Fruit fly (Drosophila melanogaster): Measurements from ENCODE around the gene CG3491.
"Not testable (repeated sequence)": the region's sequence is repeated elsewhere in the genome, so short reads cannot be mapped to it uniquely, and the experiment has no call there.

The CG3491 gene

DNA sequence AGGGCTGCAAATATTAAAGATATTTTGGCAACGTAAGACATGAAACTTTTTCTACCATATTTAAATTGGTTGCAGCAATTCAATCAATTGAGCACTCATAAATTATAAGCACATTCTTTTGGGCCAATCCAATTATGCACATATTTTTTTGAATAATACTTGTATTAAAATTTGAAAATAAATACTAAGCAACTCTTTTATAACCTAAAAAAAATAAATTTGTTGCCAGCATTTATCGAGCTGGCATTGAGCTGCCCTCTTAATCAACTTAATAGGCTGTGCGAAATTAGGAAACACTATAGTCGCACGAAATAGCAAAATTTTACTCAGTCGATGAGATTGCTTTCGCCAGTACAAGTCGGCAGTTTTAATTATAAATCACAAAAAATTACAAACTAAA, at the start of gene CG3491:
Gene CG3491, plus strand, starts transcription at position 301 of the 400 bp plus-strand sequence.
- TF ChIP-seq insv (optimal IDR thresholded peaks at IDR 0.05) (no peak), ttk (optimal IDR thresholded peaks at IDR 0.05) (no peak), h (optimal IDR thresholded peaks at IDR 0.05) (no peak), Sin3A (optimal IDR thresholded peaks at IDR 0.05) (no peak), psq (optimal IDR thresholded peaks at IDR 0.05) (no peak), Myc (optimal IDR thresholded peaks at IDR 0.05) (no peak)

DNA sequence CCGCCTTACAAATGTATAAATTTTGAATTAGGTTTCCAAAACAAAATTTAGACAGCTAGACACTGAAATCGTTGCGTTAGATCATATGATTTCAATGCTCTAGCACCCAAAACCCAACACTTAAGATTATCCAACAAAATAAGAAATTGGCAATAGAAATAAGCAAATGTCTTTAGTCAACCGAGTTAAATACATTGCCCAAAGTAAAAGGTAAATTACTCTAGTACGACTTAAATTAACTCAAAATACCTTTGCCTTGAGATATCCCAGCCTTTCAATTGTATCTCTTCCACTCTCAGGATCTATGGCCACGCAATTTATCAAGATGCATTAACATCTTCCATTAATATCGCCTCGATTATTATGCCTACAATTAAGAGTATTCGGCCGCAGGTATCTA, 48.2 kb upstream of the CG3491 start, which contains the start of gene CG15278:
Gene CG15278, minus strand, starts transcription at position 101 of the 400 bp plus-strand sequence.
- TF ChIP-seq h (optimal IDR thresholded peaks at IDR 0.05) (no peak), Myc (optimal IDR thresholded peaks at IDR 0.05) (no peak), psq (optimal IDR thresholded peaks at IDR 0.05) (no peak), Sin3A (optimal IDR thresholded peaks at IDR 0.05) (no peak), insv (optimal IDR thresholded peaks at IDR 0.05) (no peak), ttk (optimal IDR thresholded peaks at IDR 0.05) (no peak)

DNA sequence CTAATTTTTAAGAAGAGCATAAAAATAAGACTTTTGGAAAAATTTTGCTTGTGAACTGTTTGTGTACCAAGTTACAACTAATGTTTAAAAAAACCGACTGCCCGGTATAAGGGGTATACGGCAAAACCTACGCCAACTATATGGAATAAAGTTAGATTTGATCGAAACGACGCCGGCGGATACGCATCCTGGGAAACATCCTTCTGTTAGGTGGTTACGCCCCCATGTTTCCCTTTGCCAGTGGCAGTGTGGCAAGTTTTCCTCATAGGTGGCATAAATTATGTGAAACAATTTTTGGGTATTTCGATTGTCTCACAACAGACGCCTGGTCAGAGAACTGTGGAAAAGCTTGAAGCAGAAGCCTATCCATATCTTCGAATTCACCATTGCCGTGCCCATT, 42.8 kb upstream of the CG3491 start, which contains the start of gene ProtA:
Gene ProtA, minus strand, starts transcription at position 101 of the 400 bp plus-strand sequence.
- not testable (repeated sequence) for TF ChIP-seq h, Myc, psq (optimal IDR thresholded peaks at IDR 0.05)

DNA sequence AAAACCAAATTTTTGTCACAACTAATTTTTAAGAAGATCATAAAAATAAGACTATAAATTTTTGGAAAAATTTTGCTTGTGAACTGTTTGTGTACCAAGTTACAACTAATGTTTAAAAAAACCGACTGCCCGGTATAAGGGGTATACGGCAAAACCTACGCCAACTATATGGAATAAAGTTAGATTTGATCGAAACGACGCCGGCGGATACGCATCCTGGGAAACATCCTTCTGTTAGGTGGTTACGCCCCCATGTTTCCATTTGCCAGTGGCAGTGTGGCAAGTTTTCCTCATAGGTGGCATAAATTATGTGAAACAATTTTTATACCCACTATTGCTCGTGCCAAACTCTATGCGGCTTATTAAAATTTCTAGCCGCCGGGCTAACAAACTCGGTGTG, 40.8 kb upstream of the CG3491 start, which contains the start of gene ProtB:
Gene ProtB, minus strand, starts transcription at position 101 of the 400 bp plus-strand sequence.
- not testable (repeated sequence) for TF ChIP-seq insv, Myc, h (optimal IDR thresholded peaks at IDR 0.05)

DNA sequence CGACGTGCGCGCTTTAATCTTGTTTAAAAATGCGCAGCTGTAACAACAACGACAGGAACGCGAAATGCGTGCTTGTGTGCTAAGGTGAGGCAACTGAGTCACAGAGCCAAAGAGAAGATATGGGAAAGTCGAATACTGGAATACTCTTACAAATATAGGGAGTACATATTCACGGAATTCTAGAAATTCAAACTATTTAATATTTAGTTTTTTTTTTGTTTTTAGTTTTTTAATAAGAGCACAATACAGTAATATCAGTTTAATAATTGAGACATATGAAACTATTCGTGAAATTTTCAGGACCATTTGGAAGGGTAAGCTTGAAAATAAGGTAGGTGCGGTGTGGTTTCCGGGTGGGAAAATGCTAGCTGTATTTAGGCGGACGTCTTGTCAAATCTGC, 36.9 kb upstream of the CG3491 start:
- TF ChIP-seq Sin3A (optimal IDR thresholded peaks at IDR 0.05) = no peak
- no peak for TF ChIP-seq psq (optimal IDR thresholded peaks at IDR 0.05)
- TF ChIP-seq ttk (optimal IDR thresholded peaks at IDR 0.05) = no peak
- no peak for TF ChIP-seq insv (optimal IDR thresholded peaks at IDR 0.05)
- no peak for TF ChIP-seq h (optimal IDR thresholded peaks at IDR 0.05)
- no peak for TF ChIP-seq Myc (optimal IDR thresholded peaks at IDR 0.05)

DNA sequence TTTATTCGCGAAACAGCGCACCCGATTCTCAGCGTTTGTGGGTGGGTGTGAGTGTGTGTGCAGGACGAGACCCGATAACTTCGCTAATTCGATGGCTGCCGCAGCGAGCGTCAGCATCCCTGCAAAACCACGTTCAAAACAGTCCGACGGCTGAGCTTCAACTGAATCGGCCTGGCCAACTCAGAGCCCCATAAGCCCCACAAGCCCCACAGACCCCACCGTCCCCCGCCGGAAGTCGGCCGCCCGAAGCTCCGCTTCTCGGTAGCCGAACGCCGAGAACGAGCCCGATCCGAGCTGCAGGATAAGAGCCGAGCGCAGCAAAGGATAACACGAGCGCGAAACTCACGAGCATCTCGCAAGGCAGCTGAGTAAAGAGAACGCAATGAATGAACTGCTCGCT, 47.7 kb downstream of the CG3491 start, which contains the start of gene side-II:
Gene side-II, minus strand, starts transcription at position 168 of the 400 bp plus-strand sequence.
- no peak for TF ChIP-seq ttk (optimal IDR thresholded peaks at IDR 0.05)
- TF ChIP-seq Myc (optimal IDR thresholded peaks at IDR 0.05) = no peak
- TF ChIP-seq insv (optimal IDR thresholded peaks at IDR 0.05) = no peak
- TF ChIP-seq h (optimal IDR thresholded peaks at IDR 0.05) = no peak
- TF ChIP-seq Sin3A (optimal IDR thresholded peaks at IDR 0.05) = no peak
- no peak for TF ChIP-seq psq (optimal IDR thresholded peaks at IDR 0.05)

DNA sequence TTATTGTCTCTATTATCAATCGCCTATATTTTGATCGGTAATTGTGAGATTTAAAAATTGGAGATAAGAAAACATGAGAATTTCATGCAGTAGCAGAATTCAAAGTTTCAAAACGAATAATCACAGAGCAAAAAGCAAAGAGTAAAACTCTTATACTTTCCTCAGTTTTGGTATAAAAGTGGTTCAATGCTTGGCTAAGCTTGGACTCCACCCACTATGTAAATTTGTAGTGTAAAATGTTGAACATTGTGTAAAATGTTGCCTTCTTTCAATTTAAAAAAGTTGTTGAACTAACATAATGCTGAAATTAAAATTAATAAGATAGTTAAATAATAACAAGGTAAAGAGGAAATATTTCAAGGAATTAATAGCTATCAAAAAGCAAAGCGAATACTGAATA, 48.4 kb downstream of the CG3491 start:
- TF ChIP-seq psq (optimal IDR thresholded peaks at IDR 0.05) = no peak
- no peak for TF ChIP-seq h (optimal IDR thresholded peaks at IDR 0.05)
- TF ChIP-seq insv (optimal IDR thresholded peaks at IDR 0.05) = no peak
- no peak for TF ChIP-seq ttk (optimal IDR thresholded peaks at IDR 0.05)
- TF ChIP-seq Myc (optimal IDR thresholded peaks at IDR 0.05) = no peak
- no peak for TF ChIP-seq Sin3A (optimal IDR thresholded peaks at IDR 0.05)
